Fruit fly (Drosophila melanogaster): Measurements from ENCODE around the gene Fip1.

The Fip1 gene

dm6 chr3R:4445083-4445482, 39.7 kb upstream of the Fip1 start (continued):
- no peak for TF ChIP-seq CG17359 (tag; optimal IDR thresholded peaks at IDR 0.05)
- no peak for TF ChIP-seq HmgZ (tag; optimal IDR thresholded peaks at IDR 0.05)
- TF ChIP-seq Atf6 (GFP tag; IDR thresholded peaks at IDR 0.05), result no peak
- TF ChIP-seq sd (tag; optimal IDR thresholded peaks at IDR 0.05), result peak; percentile 27
- TF ChIP-seq Hey (tag; optimal IDR thresholded peaks at IDR 0.05), result peak; percentile 98
- TF ChIP-seq CG15514 (GFP tag; optimal IDR thresholded peaks at IDR 0.05), result no peak
- no peak for TF ChIP-seq schlank (tag; optimal IDR thresholded peaks at IDR 0.05)
- no peak for TF ChIP-seq CG2712 (tag; optimal IDR thresholded peaks at IDR 0.05)
- TF ChIP-seq Neu2 (GFP tag; optimal IDR thresholded peaks at IDR 0.05; ENCODE audit: borderline replicate concordance), result no peak
- no peak for TF ChIP-seq pnt (GFP tag; optimal IDR thresholded peaks at IDR 0.05)
- TF ChIP-seq HLH4C (GFP tag; IDR thresholded peaks at IDR 0.05; ENCODE audit: partially characterized antibody), result peak; percentile 68
- TF ChIP-seq dan (GFP tag; IDR thresholded peaks at IDR 0.05), result no peak
- no peak for TF ChIP-seq NC2β (GFP tag; optimal IDR thresholded peaks at IDR 0.05)
- no peak for TF ChIP-seq phol (tag; optimal IDR thresholded peaks at IDR 0.05)
- peak; percentile 37 for TF ChIP-seq wek (GFP tag; optimal IDR thresholded peaks at IDR 0.05)
- TF ChIP-seq maf-S (GFP tag; optimal IDR thresholded peaks at IDR 0.05), result no peak
- TF ChIP-seq CG7839 (tag; optimal IDR thresholded peaks at IDR 0.05), result no peak
- TF ChIP-seq Ada2b (GFP tag; IDR thresholded peaks at IDR 0.05), result no peak
- TF ChIP-seq CG1024 (GFP tag; IDR thresholded peaks at IDR 0.05), result no peak
- no peak for TF ChIP-seq Lhr (GFP tag; optimal IDR thresholded peaks at IDR 0.05)
- TF ChIP-seq luna (GFP tag; optimal IDR thresholded peaks at IDR 0.05), result no peak
- no peak for TF ChIP-seq rib (GFP tag; IDR thresholded peaks at IDR 0.05)
- TF ChIP-seq Sox100B (GFP tag; optimal IDR thresholded peaks at IDR 0.05), result no peak
- no peak for TF ChIP-seq Deaf1 (tag; optimal IDR thresholded peaks at IDR 0.05)
- TF ChIP-seq gsb (GFP tag; IDR thresholded peaks at IDR 0.05), result no peak
- TF ChIP-seq CG13287 (GFP tag; IDR thresholded peaks at IDR 0.05; ENCODE audit: partially characterized antibody), result peak; percentile 8; the same call in 1 of the 2 replicates
- TF ChIP-seq Pdp1 (GFP tag; optimal IDR thresholded peaks at IDR 0.05), result peak in 1 of 2 experiments; percentile 69
- no peak for TF ChIP-seq Oli (tag; optimal IDR thresholded peaks at IDR 0.05)
- TF ChIP-seq Fer3 (tag; optimal IDR thresholded peaks at IDR 0.05), result no peak
- no peak for TF ChIP-seq CoRest (tag; optimal IDR thresholded peaks at IDR 0.05)
- TF ChIP-seq CG31441 (GFP tag; IDR thresholded peaks at IDR 0.05), result no peak
- no peak for TF ChIP-seq cas (GFP tag; IDR thresholded peaks at IDR 0.05)
- no peak for TF ChIP-seq run (tag; optimal IDR thresholded peaks at IDR 0.05)
- TF ChIP-seq Sox102F (GFP tag; optimal IDR thresholded peaks at IDR 0.05), result no peak
- no peak for TF ChIP-seq ab (GFP tag; optimal IDR thresholded peaks at IDR 0.05)
- no peak for TF ChIP-seq hkb (optimal IDR thresholded peaks at IDR 0.05)
- TF ChIP-seq hkb (GFP tag; IDR thresholded peaks at IDR 0.05), result no peak
- no peak for TF ChIP-seq CG12659 (GFP tag; optimal IDR thresholded peaks at IDR 0.05)
- no peak for TF ChIP-seq zfh2 (GFP tag; optimal IDR thresholded peaks at IDR 0.05)
- TF ChIP-seq slou (GFP tag; optimal IDR thresholded peaks at IDR 0.05), result no peak
- TF ChIP-seq dmrt11E (tag; optimal IDR thresholded peaks at IDR 0.05), result no peak
- TF ChIP-seq Chrac-16 (GFP tag; optimal IDR thresholded peaks at IDR 0.05), result no peak
- TF ChIP-seq CG18619 (GFP tag; optimal IDR thresholded peaks at IDR 0.05), result no peak
- no peak for TF ChIP-seq chm (GFP tag; IDR thresholded peaks at IDR 0.05)
- TF ChIP-seq sisA (GFP tag; IDR thresholded peaks at IDR 0.05), result no peak
- no peak for TF ChIP-seq CG4328 (GFP tag; optimal IDR thresholded peaks at IDR 0.05)
- TF ChIP-seq CG11093 (GFP tag; IDR thresholded peaks at IDR 0.05), result no peak
- no peak for TF ChIP-seq CG17186 (GFP tag; optimal IDR thresholded peaks at IDR 0.05)
- no peak for TF ChIP-seq CG9797 (GFP tag; optimal IDR thresholded peaks at IDR 0.05)
- TF ChIP-seq CG15269 (tag; optimal IDR thresholded peaks at IDR 0.05), result no peak
- no peak for TF ChIP-seq odd (GFP tag; optimal IDR thresholded peaks at IDR 0.05)
- no peak for TF ChIP-seq CG1647 (GFP tag; optimal IDR thresholded peaks at IDR 0.05)
